Worm (Caenorhabditis elegans) whole organism, mixed stage, embryonic: Measurements from ENCODE around the gene gcy-9.

Experiments
- M03D4.4 ChIP-seq: sonication (generic microtip); optimal IDR thresholded peaks from 2 replicates; lab custom pipeline; 2017; ENCODE audit warnings: mild to moderate bottlenecking, missing genetic modification characterization, missing compliant biosample characterization
- drap-1 ChIP-seq: fragments of 200-800 bp; sonication (Bioruptor generic); optimal IDR thresholded peaks from 3 replicates; lab custom pipeline; 2018; ENCODE audit warnings: mild to moderate bottlenecking, missing genetic modification characterization, missing compliant biosample characterization
- lin-32 ChIP-seq: fragments of 200-800 bp; sonication (Bioruptor generic); optimal IDR thresholded peaks from 2 replicates; lab custom pipeline; 2018; ENCODE audit warnings: mild to moderate bottlenecking, missing genetic modification characterization, missing compliant biosample characterization
- lsy-2 ChIP-seq: fragments of 150-350 bp; optimal IDR thresholded peaks from 2 replicates; lab custom pipeline; 2014; ENCODE audit warnings: missing biosample characterization, missing genetic modification characterization
- mep-1 ChIP-seq: fragments of 150-350 bp; optimal IDR thresholded peaks from 2 replicates; lab custom pipeline; 2017; ENCODE audit warnings: missing biosample characterization, missing genetic modification reagents, missing genetic modification characterization, inconsistent platforms
- nhr-2 ChIP-seq: fragments of 150-350 bp; optimal IDR thresholded peaks from 2 replicates; lab custom pipeline; 2014; ENCODE audit warnings: missing biosample characterization, missing genetic modification characterization
- nhr-28 ChIP-seq: fragments of 150-350 bp; optimal IDR thresholded peaks from 2 replicates; lab custom pipeline; 2014; ENCODE audit warnings: missing biosample characterization, missing genetic modification characterization
- pha-4 ChIP-seq: fragments of 150-350 bp; optimal IDR thresholded peaks from 2 replicates; lab custom pipeline; 2018; ENCODE audit warnings: missing biosample characterization, missing genetic modification reagents, missing genetic modification characterization
- unc-39 ChIP-seq: fragments of 150-350 bp; optimal IDR thresholded peaks from 2 replicates; lab custom pipeline; 2014; ENCODE audit warnings: missing biosample characterization, missing genetic modification characterization
- ztf-11 ChIP-seq: fragments of 150-350 bp; optimal IDR thresholded peaks from 2 replicates; lab custom pipeline; 2014; ENCODE audit warnings: missing biosample characterization, missing genetic modification characterization

DNA sequence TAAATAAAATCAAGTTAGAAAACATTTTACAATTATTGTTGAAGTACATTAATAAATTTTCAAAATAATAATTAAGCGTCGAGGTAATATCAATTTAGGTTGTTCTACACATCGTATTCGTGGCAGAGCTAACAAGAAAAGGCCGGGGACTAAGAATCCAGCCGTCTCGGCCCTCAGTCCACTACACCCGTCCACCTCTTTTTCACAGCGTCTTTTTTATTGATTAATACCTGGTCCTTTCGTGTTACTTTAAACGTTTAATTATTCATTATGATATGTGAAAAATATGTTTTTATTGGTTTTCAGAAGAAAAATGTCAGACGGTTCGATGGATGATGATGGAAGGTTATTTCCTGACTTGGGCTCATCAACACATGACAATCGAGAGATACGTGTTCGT, 30.6 kb downstream of the gcy-9 start, which contains the start of gene vhl-1:
- no peak for TF ChIP-seq lsy-2 (tag; lab: Kevin White, UChicago)
- no peak for TF ChIP-seq mep-1 (tag; lab: Kevin White, UChicago)
- TF ChIP-seq nhr-2 (tag; lab: Kevin White, UChicago), result no peak
- no peak for TF ChIP-seq ztf-11
- no peak for TF ChIP-seq pha-4 (tag; lab: Kevin White, UChicago)
- no peak for TF ChIP-seq unc-39 (tag; lab: Kevin White, UChicago)
- TF ChIP-seq drap-1 (GFP tag; lab: Kevin White, UChicago), result no peak
- TF ChIP-seq M03D4.4 (tag; lab: Kevin White, UChicago), result no peak
- TF ChIP-seq lin-32 (GFP tag; lab: Kevin White, UChicago), result no peak
- no peak for TF ChIP-seq nhr-28 (tag; lab: Kevin White, UChicago)
